In the genomic region with DNA sequence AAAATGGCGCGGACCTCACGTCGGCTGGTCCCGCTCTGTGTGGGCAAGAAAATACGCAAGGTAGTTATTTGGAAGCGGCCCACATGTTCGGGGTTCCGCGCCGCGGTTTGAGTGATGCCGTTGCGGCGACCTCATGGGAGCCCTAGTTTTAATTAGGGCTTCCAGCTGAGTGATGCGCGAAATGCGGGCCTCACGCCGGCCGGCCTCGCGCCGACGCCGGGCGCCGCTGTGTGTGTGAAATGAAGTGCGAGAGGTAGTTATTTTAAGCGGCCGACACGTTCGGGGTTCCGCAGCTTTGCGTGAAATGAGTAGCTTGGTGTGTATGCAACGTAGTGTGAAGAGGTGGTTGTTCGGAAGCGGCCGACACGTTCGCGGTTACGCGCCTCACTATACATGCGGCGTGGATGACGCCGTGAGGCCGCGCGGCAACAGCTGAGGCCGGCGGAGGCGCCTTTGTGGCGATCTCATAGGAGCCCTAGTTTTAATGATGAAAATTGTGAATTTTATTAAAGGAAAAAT, we compare ENCODE assay signal across 3 worm cellular contexts.
TF ChIP-seq lines count a peak whose summit lies in the region.

No protein-coding gene starts in this region.

TF ChIP-seq in whole organism, L4 larva, 104 proteins besides CTCF, POLR2A, EP300 and RAD21:
- TF ChIP-seq set-16 (GFP tag; IDR thresholded peaks at IDR 0.05; lab: Robert Waterston, UW), result peak; percentile 91
- no peak for TF ChIP-seq mdt-29 (GFP tag; IDR thresholded peaks at IDR 0.05; lab: Robert Waterston, UW)
- no peak for TF ChIP-seq snpc-1.2 (GFP tag; IDR thresholded peaks at IDR 0.05; lab: Robert Waterston, UW)
- TF ChIP-seq aha-1 (tag; lab: Kevin White, UChicago), result peak; percentile 73
- 0 out of 2 replicates have a peak, but pooled peaks have one; percentile 38 for TF ChIP-seq saeg-2 (GFP tag; IDR thresholded peaks at IDR 0.05; lab: Robert Waterston, UW)
- 0 out of 2 replicates have a peak, but pooled peaks have one; percentile 6 for TF ChIP-seq nhr-41 (GFP tag; IDR thresholded peaks at IDR 0.05; lab: Robert Waterston, UW)

TF ChIP-seq in whole organism, late embryonic, 69 proteins besides CTCF, POLR2A, EP300 and RAD21:
- TF ChIP-seq hlh-30 (tag; optimal IDR thresholded peaks at IDR 0.05; lab: Kevin White, UChicago; ENCODE audit: insufficient read depth) (no peak), pag-3 (tag; optimal IDR thresholded peaks at IDR 0.05; lab: Kevin White, UChicago; ENCODE audit: borderline replicate concordance) (no peak), nhr-232 (tag; optimal IDR thresholded peaks at IDR 0.05; lab: Kevin White, UChicago) (no peak), ets-4 (tag; optimal IDR thresholded peaks at IDR 0.05; lab: Kevin White, UChicago) (no peak), ceh-31 (tag; optimal IDR thresholded peaks at IDR 0.05; lab: Kevin White, UChicago) (peak; percentile 9), pax-1 (tag; optimal IDR thresholded peaks at IDR 0.05; lab: Kevin White, UChicago) (no peak), ceh-18 (tag; optimal IDR thresholded peaks at IDR 0.05; lab: Kevin White, UChicago) (no peak), unc-3 (GFP tag; conservative IDR thresholded peaks at IDR 0.05; lab: Robert Waterston, UW) (no peak), unc-3 (tag; optimal IDR thresholded peaks at IDR 0.05; lab: Kevin White, UChicago) (no peak), sox-4 (tag; optimal IDR thresholded peaks at IDR 0.05; lab: Kevin White, UChicago) (no peak), pqm-1 (tag; optimal IDR thresholded peaks at IDR 0.05; lab: Kevin White, UChicago) (no peak), ref-2 (tag; optimal IDR thresholded peaks at IDR 0.05; lab: Kevin White, UChicago) (peak; percentile 22), madf-2 (tag; optimal IDR thresholded peaks at IDR 0.05; lab: Kevin White, UChicago) (no peak), zip-5 (tag; optimal IDR thresholded peaks at IDR 0.05; lab: Kevin White, UChicago) (no peak), ceh-34 (tag; optimal IDR thresholded peaks at IDR 0.05; lab: Kevin White, UChicago) (peak; percentile 29), ceh-19 (GFP tag; optimal IDR thresholded peaks at IDR 0.05; lab: Kevin White, UChicago) (no peak), sdc-2 (tag; optimal IDR thresholded peaks at IDR 0.05; lab: Kevin White, UChicago) (peak; percentile 6), nfya-1 (tag; optimal IDR thresholded peaks at IDR 0.05; lab: Kevin White, UChicago) (no peak), ceh-45 (GFP tag; IDR thresholded peaks at IDR 0.05; lab: Robert Waterston, UW) (no peak)

TF ChIP-seq in whole organism, young adult, 124 proteins besides CTCF, POLR2A, EP300 and RAD21:
- no peak for TF ChIP-seq nfya-1 (tag; optimal IDR thresholded peaks at IDR 0.05; lab: Kevin White, UChicago; ENCODE audit: borderline replicate concordance, insufficient read depth)
- no peak for TF ChIP-seq C17E4.6 (GFP tag; IDR thresholded peaks at IDR 0.05; lab: Robert Waterston, UW)
- TF ChIP-seq lsy-27 (tag; optimal IDR thresholded peaks at IDR 0.05; lab: Kevin White, UChicago; ENCODE audit: borderline replicate concordance, insufficient read depth), result no peak
- no peak for TF ChIP-seq B0261.1 (tag; optimal IDR thresholded peaks at IDR 0.05; lab: Kevin White, UChicago)
- no peak for TF ChIP-seq ztf-25 (GFP tag; IDR thresholded peaks at IDR 0.05; lab: Robert Waterston, UW)
- TF ChIP-seq F39B2.1 (GFP tag; IDR thresholded peaks at IDR 0.05; lab: Robert Waterston, UW), result no peak
- TF ChIP-seq gei-17 (GFP tag; optimal IDR thresholded peaks at IDR 0.05; lab: Kevin White, UChicago), result no peak
- TF ChIP-seq zim-3 (tag; optimal IDR thresholded peaks at IDR 0.05; lab: Kevin White, UChicago), result no peak
- no peak for TF ChIP-seq C06A6.2 (GFP tag; conservative IDR thresholded peaks at IDR 0.05; lab: Robert Waterston, UW)
- peak; percentile 89 for TF ChIP-seq zfh-2 (GFP tag; conservative IDR thresholded peaks at IDR 0.05; lab: Robert Waterston, UW)
- no peak for TF ChIP-seq sdz-38 (tag; optimal IDR thresholded peaks at IDR 0.05; lab: Kevin White, UChicago)
- no peak for TF ChIP-seq fkh-3 (tag; optimal IDR thresholded peaks at IDR 0.05; lab: Kevin White, UChicago)
- TF ChIP-seq akir-1 (GFP tag; optimal IDR thresholded peaks at IDR 0.05; lab: Kevin White, UChicago), result no peak
- TF ChIP-seq Y67H2A.10 (GFP tag; conservative IDR thresholded peaks at IDR 0.05; lab: Robert Waterston, UW), result no peak
- TF ChIP-seq hmg-1.2 (GFP tag; IDR thresholded peaks at IDR 0.05; lab: Robert Waterston, UW), result no peak; the same call in 1 of the 2 replicates
- TF ChIP-seq rcor-1 (GFP tag; IDR thresholded peaks at IDR 0.05; lab: Robert Waterston, UW), result no peak
- no peak for TF ChIP-seq hlh-12 (tag; optimal IDR thresholded peaks at IDR 0.05; lab: Kevin White, UChicago)
- no peak for TF ChIP-seq snpc-1.3 (tag; optimal IDR thresholded peaks at IDR 0.05; lab: Kevin White, UChicago; ENCODE audit: insufficient read depth)
- no peak for TF ChIP-seq nhr-80 (tag; optimal IDR thresholded peaks at IDR 0.05; lab: Kevin White, UChicago)
- TF ChIP-seq bed-1 (GFP tag; IDR thresholded peaks at IDR 0.05; lab: Robert Waterston, UW), result no peak
- no peak for TF ChIP-seq madf-10 (tag; optimal IDR thresholded peaks at IDR 0.05; lab: Kevin White, UChicago)
- TF ChIP-seq hrde-1 (tag; optimal IDR thresholded peaks at IDR 0.05; lab: Kevin White, UChicago; ENCODE audit: borderline replicate concordance), result no peak
- TF ChIP-seq snpc-4 (GFP tag; optimal IDR thresholded peaks at IDR 0.05; lab: Kevin White, UChicago), result no peak
- peak in 2 of 4 experiments; percentile 58 to 86 for TF ChIP-seq snpc-4 (tag; optimal IDR thresholded peaks at IDR 0.05; lab: Kevin White, UChicago)
- no peak for TF ChIP-seq rec-8 (tag; optimal IDR thresholded peaks at IDR 0.05; lab: Kevin White, UChicago)
- TF ChIP-seq egrh-3 (GFP tag; IDR thresholded peaks at IDR 0.05; lab: Robert Waterston, UW), result peak; percentile 39; the same call in 1 of the 2 replicates
- no peak for TF ChIP-seq bed-2 (GFP tag; IDR thresholded peaks at IDR 0.05; lab: Robert Waterston, UW)
- TF ChIP-seq tbp1 (GFP tag; optimal IDR thresholded peaks at IDR 0.05; lab: Kevin White, UChicago), result no peak
- TF ChIP-seq efl-1 (GFP tag; optimal IDR thresholded peaks at IDR 0.05; lab: Kevin White, UChicago), result no peak
- TF ChIP-seq ztf-28 (GFP tag; IDR thresholded peaks at IDR 0.05; lab: Robert Waterston, UW), result peak; percentile 40; the same call in 1 of the 2 replicates
- no peak for TF ChIP-seq egl-44 (GFP tag; IDR thresholded peaks at IDR 0.05; lab: Robert Waterston, UW)
